Worm (Caenorhabditis elegans) whole organism, L1 larva: ENCODE measurements around the gene dcaf-13.

Experiments used
- egl-27 ChIP-seq, 2 experiments: fragments of 150-350 bp in 1 of 2; sonication (generic microtip); optimal IDR thresholded peaks; 3 replicates each; lab custom pipeline; 2017 to 2018; ENCODE audit warnings: missing biosample characterization in 2 of 2, missing genetic modification characterization in 2 of 2, missing genetic modification reagents in 2 of 2
- mdl-1 ChIP-seq, 2 experiments: fragments of 150-350 bp; optimal IDR thresholded peaks; 2 replicates each; lab custom pipeline; 2014 to 2017; ENCODE audit warnings: missing biosample characterization in 2 of 2, missing genetic modification characterization in 2 of 2, inconsistent platforms in 1 of 2
- nhr-11 ChIP-seq: fragments of 150-350 bp; optimal IDR thresholded peaks from 2 replicates; lab custom pipeline; 2014; ENCODE audit warnings: missing biosample characterization, missing genetic modification characterization
- nhr-237 ChIP-seq: fragments of 150-350 bp; optimal IDR thresholded peaks from 2 replicates; lab custom pipeline; 2014; ENCODE audit warnings: missing biosample characterization, missing genetic modification characterization
- nhr-85 ChIP-seq: sonication (generic microtip); peaks from one replicate; lab custom pipeline; 2016; ENCODE audit warnings: missing genetic modification characterization, inconsistent platforms, missing compliant biosample characterization
- swsn-7 ChIP-seq: sonication (generic microtip); optimal IDR thresholded peaks from 2 replicates; lab custom pipeline; 2016; ENCODE audit warnings: missing genetic modification characterization, missing compliant biosample characterization
- tlp-1 ChIP-seq: fragments of 150-350 bp; optimal IDR thresholded peaks from 2 replicates; lab custom pipeline; 2014; ENCODE audit warnings: missing biosample characterization, missing genetic modification characterization
- unc-62 ChIP-seq: fragments of 150-350 bp; optimal IDR thresholded peaks from 2 replicates; lab custom pipeline; 2014; ENCODE audit warnings: missing biosample characterization, missing genetic modification reagents, missing genetic modification characterization
- zag-1 ChIP-seq: fragments of 150-350 bp; optimal IDR thresholded peaks from 2 replicates; lab custom pipeline; 2014; ENCODE audit warnings: missing biosample characterization, missing genetic modification characterization

DNA sequence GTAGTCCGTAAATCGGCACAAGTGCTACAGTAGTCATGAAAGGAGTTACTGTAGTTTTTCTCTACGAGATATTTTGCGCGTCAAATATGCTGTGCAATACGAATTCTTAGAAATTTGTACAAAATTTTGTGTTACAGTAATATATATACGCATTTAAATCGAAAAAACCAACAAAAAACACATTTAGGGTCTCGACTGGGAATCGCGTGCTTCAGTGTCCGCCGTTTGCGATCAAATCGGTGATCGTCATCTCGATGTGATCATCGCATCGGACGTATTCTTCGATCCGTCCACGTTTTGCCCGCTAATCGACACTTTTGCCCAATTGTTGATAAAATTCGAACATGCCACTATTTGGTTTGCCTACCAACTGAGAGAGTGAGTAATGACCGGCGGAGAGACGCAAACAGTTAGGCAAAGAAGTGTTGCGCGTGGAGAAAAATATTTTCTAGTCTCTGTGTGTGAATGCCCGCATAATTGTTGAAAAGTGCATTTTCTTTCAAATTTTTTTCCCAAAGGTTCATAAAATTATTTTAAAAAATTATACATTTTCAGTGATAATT lies 44.3 kb upstream of the dcaf-13 start:
- TF ChIP-seq unc-62 (GFP tag; lab: Kevin White, UChicago) (no peak), zag-1 (tag; lab: Kevin White, UChicago) (no peak), mdl-1 (tag; optimal IDR thresholded peaks at IDR 0.05; lab: Kevin White, UChicago) (no peak), nhr-237 (tag; lab: Kevin White, UChicago) (no peak), tlp-1 (tag; lab: Kevin White, UChicago) (no peak), egl-27 (tag; optimal IDR thresholded peaks at IDR 0.05; lab: Kevin White, UChicago) (no peak), nhr-11 (tag; lab: Kevin White, UChicago) (no peak), nhr-85 (tag; lab: Kevin White, UChicago) (no peak), swsn-7 (tag; lab: Kevin White, UChicago) (no peak)
